Fruit fly (Drosophila melanogaster) whole organism, embryonic: ENCODE data around the gene Phb1.
A peak's percentile ranks its signal among the peaks of the same experiment; 100 is the strongest.

Experiments used
- B-H2 ChIP-seq: fragments of 200-800 bp; sonication (Bioruptor generic); optimal IDR thresholded peaks from 2 replicates; lab custom pipeline; 2018; ENCODE audit warnings: missing biosample characterization, mild to moderate bottlenecking, missing genetic modification characterization
- Blimp-1 ChIP-seq: fragments of 200-800 bp; sonication (Bioruptor generic); optimal IDR thresholded peaks from 3 replicates; lab custom pipeline; 2018; ENCODE audit warnings: missing biosample characterization, missing genetic modification characterization, mild to moderate bottlenecking, moderate library complexity, missing genetic modification reagents
- Bteb2 ChIP-seq: fragments of 200-800 bp; sonication (Bioruptor generic); optimal IDR thresholded peaks from 2 replicates; lab custom pipeline; 2016; ENCODE audit warnings: missing biosample characterization, missing genetic modification characterization
- CG10147 ChIP-seq: fragments of 200-800 bp; sonication (Bioruptor generic); optimal IDR thresholded peaks from 2 replicates; lab custom pipeline; 2019; ENCODE audit warnings: missing biosample characterization, mild to moderate bottlenecking, missing genetic modification characterization, moderate library complexity
- CG1024 ChIP-seq: fragments of 200-800 bp; sonication (Bioruptor generic); IDR thresholded peaks from 2 replicates; pipeline ENCODE4 v1.3.6; 2022; ENCODE audit warnings: missing biosample characterization, missing genetic modification characterization
- CG12659 ChIP-seq: fragments of 200-800 bp; sonication (Bioruptor generic); optimal IDR thresholded peaks from 3 replicates; lab custom pipeline; 2017; ENCODE audit warnings: mild to moderate bottlenecking, missing biosample characterization, missing genetic modification reagents, missing genetic modification characterization
- CG15479 ChIP-seq: fragments of 200-800 bp; sonication (Bioruptor generic); optimal IDR thresholded peaks from 3 replicates; lab custom pipeline; 2019; ENCODE audit warnings: missing biosample characterization, mild to moderate bottlenecking, missing genetic modification characterization, moderate library complexity
- CG16863 ChIP-seq: fragments of 200-800 bp; sonication (Bioruptor generic); optimal IDR thresholded peaks from 3 replicates; lab custom pipeline; 2016; ENCODE audit warnings: missing biosample characterization, missing genetic modification characterization
- CG17361 ChIP-seq: fragments of 200-800 bp; sonication (Bioruptor generic); IDR thresholded peaks from 3 replicates; pipeline ENCODE4 v1.3.6; 2022; ENCODE audit warnings: missing biosample characterization, missing genetic modification characterization
- CG2202 ChIP-seq: fragments of 200-800 bp; sonication (Bioruptor generic); optimal IDR thresholded peaks from 2 replicates; lab custom pipeline; 2018; ENCODE audit warnings: missing biosample characterization, mild to moderate bottlenecking, missing genetic modification characterization
- CG2712 ChIP-seq: fragments of 200-800 bp; optimal IDR thresholded peaks from 3 replicates; lab custom pipeline; 2019; ENCODE audit warnings: missing biosample characterization, mild to moderate bottlenecking, missing genetic modification characterization, moderate library complexity
- CG2875 ChIP-seq: fragments of 200-800 bp; sonication (Bioruptor generic); optimal IDR thresholded peaks from 2 replicates; lab custom pipeline; 2017; ENCODE audit warnings: missing biosample characterization, mild to moderate bottlenecking, missing genetic modification characterization, missing genetic modification reagents
- CG32532 ChIP-seq: fragments of 200-800 bp; sonication (Bioruptor generic); IDR thresholded peaks from 2 replicates; pipeline ENCODE4 v1.3.6; 2022; ENCODE audit warnings: missing biosample characterization, missing genetic modification characterization
- CG33557 ChIP-seq: fragments of 200-800 bp; sonication (Bioruptor generic); optimal IDR thresholded peaks from 2 replicates; lab custom pipeline; 2019; ENCODE audit warnings: missing biosample characterization, mild to moderate bottlenecking, missing genetic modification characterization, moderate library complexity
- CG4854 ChIP-seq: fragments of 200-800 bp; sonication (Bioruptor generic); optimal IDR thresholded peaks from 2 replicates; lab custom pipeline; 2016; ENCODE audit warnings: missing biosample characterization, missing genetic modification characterization, inconsistent platforms
- CG6813 ChIP-seq: fragments of 200-800 bp; sonication (Bioruptor generic); optimal IDR thresholded peaks from 2 replicates; lab custom pipeline; 2017; ENCODE audit warnings: missing biosample characterization, missing genetic modification characterization, mild to moderate bottlenecking, moderate library complexity, missing genetic modification reagents
- CG8944 ChIP-seq: fragments of 200-800 bp; sonication (Bioruptor generic); optimal IDR thresholded peaks from 3 replicates; lab custom pipeline; 2016; ENCODE audit warnings: missing biosample characterization, missing genetic modification characterization
- Deaf1 ChIP-seq: fragments of 200-800 bp; optimal IDR thresholded peaks from 3 replicates; lab custom pipeline; 2019; ENCODE audit warnings: missing biosample characterization, mild to moderate bottlenecking, missing genetic modification characterization, moderate library complexity
- Ets97D ChIP-seq: fragments of 200-800 bp; sonication (Bioruptor generic); optimal IDR thresholded peaks from 3 replicates; lab custom pipeline; 2016; ENCODE audit warnings: missing biosample characterization, missing genetic modification characterization
- Gug ChIP-seq: fragments of 200-800 bp; sonication (Bioruptor generic); IDR thresholded peaks from 4 replicates; pipeline ENCODE4 v1.3.6; 2022; ENCODE audit warnings: missing biosample characterization, missing genetic modification characterization
- Kr ChIP-seq: fragments of 200-800 bp; sonication (Bioruptor generic); optimal IDR thresholded peaks from 2 replicates; lab custom pipeline; 2017; ENCODE audit warnings: missing biosample characterization, mild to moderate bottlenecking, missing genetic modification characterization
- Lpt ChIP-seq: fragments of >200 bp; optimal IDR thresholded peaks from 2 replicates; lab custom pipeline; 2018; ENCODE audit warnings: missing biosample characterization, missing genetic modification characterization
- Rfx ChIP-seq: fragments of 200-800 bp; sonication (Bioruptor generic); IDR thresholded peaks from 2 replicates; pipeline ENCODE4 v1.3.6; 2022; ENCODE audit warnings: missing biosample characterization, missing genetic modification characterization
- Sry-δ ChIP-seq: fragments of 200-800 bp; sonication (Bioruptor generic); optimal IDR thresholded peaks from 2 replicates; lab custom pipeline; 2016; ENCODE audit warnings: missing biosample characterization, missing genetic modification characterization
- Ssrp ChIP-seq: fragments of 200-800 bp; sonication (Bioruptor generic); optimal IDR thresholded peaks from 2 replicates; lab custom pipeline; 2018; ENCODE audit warnings: missing biosample characterization, mild to moderate bottlenecking, missing genetic modification characterization, moderate library complexity
- Usf ChIP-seq: fragments of 200-800 bp; sonication (Bioruptor generic); optimal IDR thresholded peaks from 2 replicates; lab custom pipeline; 2017; ENCODE audit warnings: missing genotype, missing biosample characterization, missing genetic modification characterization
- crol ChIP-seq: fragments of 200-800 bp; sonication (Bioruptor generic); IDR thresholded peaks from 2 replicates; pipeline ENCODE4 v1.3.6; 2022; ENCODE audit warnings: missing biosample characterization, missing genetic modification characterization
- dati ChIP-seq: fragments of 200-800 bp; sonication (Bioruptor generic); IDR thresholded peaks from 2 replicates; pipeline ENCODE4 v1.3.6; 2022; ENCODE audit warnings: missing biosample characterization, missing genetic modification characterization
- dysf ChIP-seq: fragments of 200-800 bp; sonication (Bioruptor generic); IDR thresholded peaks from 3 replicates; pipeline ENCODE4 v1.3.6; 2022; ENCODE audit warnings: missing biosample characterization, missing genetic modification characterization
- ems ChIP-seq: fragments of 200-800 bp; sonication (Bioruptor generic); optimal IDR thresholded peaks from 3 replicates; lab custom pipeline; 2016; ENCODE audit warnings: missing biosample characterization, missing genetic modification characterization
- fd3F ChIP-seq: fragments of 200-800 bp; sonication (Bioruptor generic); optimal IDR thresholded peaks from 2 replicates; lab custom pipeline; 2018; ENCODE audit warnings: missing biosample characterization, mild to moderate bottlenecking, missing genetic modification characterization, moderate library complexity
- fd64A ChIP-seq: fragments of 200-800 bp; sonication (Bioruptor generic); optimal IDR thresholded peaks from 3 replicates; lab custom pipeline; 2018; ENCODE audit warnings: missing biosample characterization, mild to moderate bottlenecking, missing genetic modification characterization
- fd96Cb ChIP-seq: fragments of 200-800 bp; sonication (Bioruptor generic); optimal IDR thresholded peaks from 2 replicates; lab custom pipeline; 2018; ENCODE audit warnings: missing biosample characterization, mild to moderate bottlenecking, missing genetic modification characterization, moderate library complexity
- fru ChIP-seq: fragments of >200 bp; optimal IDR thresholded peaks from 2 replicates; lab custom pipeline; 2017
- grau ChIP-seq: fragments of 200-800 bp; optimal IDR thresholded peaks from 3 replicates; lab custom pipeline; 2019; ENCODE audit warnings: missing biosample characterization, mild to moderate bottlenecking, missing genetic modification characterization, moderate library complexity
- ind ChIP-seq: fragments of 200-800 bp; sonication (Bioruptor generic); optimal IDR thresholded peaks from 3 replicates; lab custom pipeline; 2016; ENCODE audit warnings: missing biosample characterization, missing genetic modification characterization
- jing ChIP-seq: fragments of 200-800 bp; sonication (Bioruptor generic); optimal IDR thresholded peaks from 2 replicates; lab custom pipeline; 2018; ENCODE audit warnings: missing biosample characterization, mild to moderate bottlenecking, missing genetic modification characterization
- lbe ChIP-seq: fragments of 200-800 bp; sonication (Bioruptor generic); optimal IDR thresholded peaks from 2 replicates; lab custom pipeline; 2016; ENCODE audit warnings: missing biosample characterization, mild to moderate bottlenecking, missing genetic modification characterization
- mirr ChIP-seq: fragments of 200-800 bp; sonication (Bioruptor generic); optimal IDR thresholded peaks from 3 replicates; lab custom pipeline; 2018; ENCODE audit warnings: missing biosample characterization, mild to moderate bottlenecking, missing genetic modification characterization
- odd ChIP-seq: fragments of 200-800 bp; sonication (Bioruptor generic); optimal IDR thresholded peaks from 2 replicates; lab custom pipeline; 2017; ENCODE audit warnings: missing biosample characterization, mild to moderate bottlenecking, missing genetic modification characterization
- otp ChIP-seq: fragments of 200-800 bp; sonication (Bioruptor generic); IDR thresholded peaks from 3 replicates; pipeline ENCODE4, ENCODE4 v1.3.6; 2022; ENCODE audit warnings: missing biosample characterization, missing genetic modification characterization
- sd ChIP-seq: fragments of 200-800 bp; sonication (Bioruptor generic); optimal IDR thresholded peaks from 3 replicates; lab custom pipeline; 2018; ENCODE audit warnings: missing biosample characterization, mild to moderate bottlenecking, missing genetic modification characterization, moderate library complexity
- sens ChIP-seq: fragments of 200-800 bp; sonication (Bioruptor generic); peaks from one replicate; lab custom pipeline; 2016; ENCODE audit warnings: missing biosample characterization, missing genetic modification characterization
- slou ChIP-seq: fragments of 200-800 bp; sonication (Bioruptor generic); optimal IDR thresholded peaks from 3 replicates; lab custom pipeline; 2016; ENCODE audit warnings: missing biosample characterization, missing genetic modification characterization
- sr ChIP-seq: fragments of 200-800 bp; sonication (Bioruptor generic); IDR thresholded peaks from 3 replicates; pipeline ENCODE4 v1.3.6; 2022; ENCODE audit warnings: missing biosample characterization, missing genetic modification characterization
- twi ChIP-seq: fragments of 200-800 bp; optimal IDR thresholded peaks from 2 replicates; lab custom pipeline; 2019; ENCODE audit warnings: missing biosample characterization, mild to moderate bottlenecking, missing genetic modification characterization, moderate library complexity
- vfl ChIP-seq: fragments of 200-800 bp; sonication (Bioruptor generic); optimal IDR thresholded peaks from 2 replicates; lab custom pipeline; 2016; ENCODE audit warnings: missing biosample characterization, missing genetic modification characterization
- vvl ChIP-seq: fragments of 200-800 bp; sonication (Bioruptor generic); IDR thresholded peaks from 2 replicates; pipeline ENCODE4 v1.3.6; 2022; ENCODE audit warnings: missing biosample characterization, missing genetic modification characterization
- wek ChIP-seq: fragments of 200-800 bp; sonication (Bioruptor generic); optimal IDR thresholded peaks from 3 replicates; lab custom pipeline; 2018; ENCODE audit warnings: missing biosample characterization, mild to moderate bottlenecking, missing genetic modification characterization, moderate library complexity
- z ChIP-seq: fragments of 200-800 bp; sonication (Bioruptor generic); IDR thresholded peaks from 3 replicates; pipeline ENCODE4 v1.3.6; 2022; ENCODE audit warnings: missing biosample characterization, missing genetic modification characterization

Gene Phb1

dm6 chr2L:19140257-19140983 lies 16.8 kb upstream of the Phb1 start:
- TF ChIP-seq fd64A, result peak; percentile 10
- TF ChIP-seq CG2712 (tag; lab: Kevin White, UChicago), result peak; percentile 16
- peak; percentile 1 for TF ChIP-seq B-H2 (GFP tag; lab: Kevin White, UChicago)
- peak; percentile 14 for TF ChIP-seq fd96Cb (tag; lab: Kevin White, UChicago)
- TF ChIP-seq CG32532 (GFP tag; lab: Robert Waterston, UW), result peak; percentile 20; the same call in 1 of the 2 replicates
- peak; percentile 47 for TF ChIP-seq CG6813 (GFP tag; lab: Kevin White, UChicago)
- TF ChIP-seq Ets97D (GFP tag; lab: Kevin White, UChicago), result no peak
- TF ChIP-seq Deaf1, result peak; percentile 49
- TF ChIP-seq fd3F (GFP tag; lab: Kevin White, UChicago), result peak; percentile 7
- no peak for TF ChIP-seq CG16863 (GFP tag; lab: Kevin White, UChicago)
- TF ChIP-seq Lpt, result no peak
- TF ChIP-seq CG2202, result peak; percentile 5
- TF ChIP-seq CG12659 (GFP tag; lab: Kevin White, UChicago), result peak; percentile 44
- TF ChIP-seq CG17361 (GFP tag; lab: Robert Waterston, UW), result 0 out of 3 replicates have a peak, but pooled peaks have one; percentile 16
- peak; percentile 48 for TF ChIP-seq grau (tag; lab: Kevin White, UChicago)
- TF ChIP-seq Blimp-1 (GFP tag; lab: Kevin White, UChicago), result peak; percentile 29
- TF ChIP-seq dati (GFP tag; lab: Robert Waterston, UW), result no peak
- no peak for TF ChIP-seq sr (GFP tag; lab: Robert Waterston, UW)
- TF ChIP-seq twi (tag; lab: Kevin White, UChicago), result peak; percentile 11
- no peak for TF ChIP-seq fru (lab: Kevin White, UChicago)
- no peak for TF ChIP-seq lbe (GFP tag; lab: Kevin White, UChicago)
- TF ChIP-seq Rfx (GFP tag; lab: Robert Waterston, UW), result 0 out of 2 replicates have a peak, but pooled peaks have one; percentile 12
- TF ChIP-seq Ssrp (tag; lab: Kevin White, UChicago), result no peak
- TF ChIP-seq CG15479, result no peak
- TF ChIP-seq otp (GFP tag; lab: Robert Waterston, UW), result 0 out of 3 replicates have a peak, but pooled peaks have one; percentile 32
- no peak for TF ChIP-seq Usf (GFP tag; lab: Kevin White, UChicago)
- TF ChIP-seq ems (GFP tag; lab: Kevin White, UChicago), result no peak
- TF ChIP-seq Gug (GFP tag; lab: Robert Waterston, UW), result 0 out of 4 replicates have a peak, but pooled peaks have one; percentile 12
- no peak for TF ChIP-seq CG1024
- peak; percentile 9 for TF ChIP-seq ind (GFP tag; lab: Kevin White, UChicago)
- no peak for TF ChIP-seq Sry-δ (GFP tag; lab: Kevin White, UChicago)
- TF ChIP-seq crol (GFP tag; lab: Robert Waterston, UW), result peak; percentile 45
- TF ChIP-seq odd (GFP tag; lab: Kevin White, UChicago), result peak; percentile 21
- peak; percentile 9; the same call in 1 of the 2 replicates for TF ChIP-seq vvl (GFP tag; lab: Robert Waterston, UW)
- TF ChIP-seq wek (GFP tag; lab: Kevin White, UChicago), result peak; percentile 11
- TF ChIP-seq vfl, result no peak
- TF ChIP-seq CG10147, result no peak
- peak; percentile 11 for TF ChIP-seq CG33557
- TF ChIP-seq mirr (GFP tag; lab: Kevin White, UChicago), result peak; percentile 13
- no peak for TF ChIP-seq slou (GFP tag; lab: Kevin White, UChicago)
- peak; percentile 87 for TF ChIP-seq sens (GFP tag; lab: Kevin White, UChicago)
- TF ChIP-seq z (GFP tag; lab: Robert Waterston, UW), result 0 out of 3 replicates have a peak, but pooled peaks have one; percentile 10
- TF ChIP-seq CG4854 (GFP tag; lab: Kevin White, UChicago), result no peak
- TF ChIP-seq Bteb2 (GFP tag; lab: Kevin White, UChicago), result peak; percentile 21
- peak; percentile 11 for TF ChIP-seq Kr (GFP tag; lab: Kevin White, UChicago)
- peak; percentile 22 for TF ChIP-seq sd (tag; lab: Kevin White, UChicago)
- no peak for TF ChIP-seq CG8944
- TF ChIP-seq CG2875, result peak; percentile 12
- TF ChIP-seq dysf (GFP tag; lab: Robert Waterston, UW), result peak; percentile 31; the same call in 1 of the 3 replicates
- no peak for TF ChIP-seq jing (GFP tag; lab: Kevin White, UChicago)
